Fruit fly (Drosophila melanogaster): ENCODE results near the gene CG13857.

CG13857 gene

DNA sequence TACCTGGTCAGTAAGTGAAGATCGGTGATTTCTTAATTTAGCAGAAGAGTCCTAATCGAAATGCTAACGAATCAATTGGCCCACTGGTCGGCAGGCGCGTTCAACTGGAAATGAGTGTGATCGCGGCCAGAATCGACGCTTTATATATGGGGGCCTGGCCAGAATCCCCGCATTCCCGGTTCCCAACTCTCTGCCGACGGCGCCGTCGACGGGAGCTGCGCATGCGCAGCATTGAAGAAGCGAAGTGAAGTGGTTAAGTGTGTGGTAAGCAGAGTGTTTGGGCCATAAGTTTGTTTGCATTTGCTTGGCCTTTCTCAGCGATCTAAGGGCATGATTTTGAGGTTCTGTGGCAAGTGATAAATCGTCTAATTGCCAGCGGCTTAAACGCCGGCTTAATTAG lies at the start of gene CG13857:
CG13857 (minus strand) TSS at position 101 of the 400 bp plus-strand sequence.
- no peak for TF ChIP-seq CG17801 (GFP tag; optimal IDR thresholded peaks at IDR 0.05; ENCODE audit: partially characterized antibody)

dm6 chr3R:22438301-22438700 lies 44.4 kb upstream of the CG13857 start:
- TF ChIP-seq CG17801 (GFP tag; optimal IDR thresholded peaks at IDR 0.05; ENCODE audit: partially characterized antibody): no peak

dm6 chr3R:22436050-22436449 lies 42.1 kb upstream of the CG13857 start, which contains the start of gene CG13847:
Gene CG13847 (minus strand): TSS chr3R:22436150.
- no peak for TF ChIP-seq CG17801 (GFP tag; optimal IDR thresholded peaks at IDR 0.05; ENCODE audit: partially characterized antibody)

DNA sequence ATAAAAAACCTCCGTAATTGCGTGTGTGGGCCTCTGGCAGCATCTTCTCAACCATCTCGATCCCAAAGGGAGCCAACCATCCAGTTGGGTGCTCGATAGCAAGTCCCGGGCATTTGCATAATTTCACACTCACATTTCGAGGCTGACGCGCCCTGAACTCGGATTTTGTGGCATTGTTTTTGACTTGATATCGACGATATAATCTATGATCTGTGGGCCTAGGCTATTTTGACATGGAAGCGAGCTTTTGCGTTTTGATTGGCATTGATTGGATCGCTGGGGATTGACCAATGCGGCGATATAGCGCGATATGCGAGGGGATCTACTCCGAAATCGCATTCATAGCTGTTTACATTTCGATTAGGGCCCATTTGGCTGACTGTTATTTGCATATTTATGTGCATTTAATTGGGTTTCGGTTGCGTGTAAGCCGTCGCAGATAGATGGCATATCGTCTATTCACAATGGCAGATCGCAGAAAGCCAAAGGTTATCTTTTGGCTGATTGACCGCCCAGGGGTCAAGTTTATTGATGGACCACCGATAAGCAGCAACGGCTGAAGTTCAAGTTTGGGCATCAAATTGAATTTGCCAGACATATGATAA lies 38.4 kb upstream of the CG13857 start:
- no peak for TF ChIP-seq CG17801 (GFP tag; optimal IDR thresholded peaks at IDR 0.05; ENCODE audit: partially characterized antibody)

DNA sequence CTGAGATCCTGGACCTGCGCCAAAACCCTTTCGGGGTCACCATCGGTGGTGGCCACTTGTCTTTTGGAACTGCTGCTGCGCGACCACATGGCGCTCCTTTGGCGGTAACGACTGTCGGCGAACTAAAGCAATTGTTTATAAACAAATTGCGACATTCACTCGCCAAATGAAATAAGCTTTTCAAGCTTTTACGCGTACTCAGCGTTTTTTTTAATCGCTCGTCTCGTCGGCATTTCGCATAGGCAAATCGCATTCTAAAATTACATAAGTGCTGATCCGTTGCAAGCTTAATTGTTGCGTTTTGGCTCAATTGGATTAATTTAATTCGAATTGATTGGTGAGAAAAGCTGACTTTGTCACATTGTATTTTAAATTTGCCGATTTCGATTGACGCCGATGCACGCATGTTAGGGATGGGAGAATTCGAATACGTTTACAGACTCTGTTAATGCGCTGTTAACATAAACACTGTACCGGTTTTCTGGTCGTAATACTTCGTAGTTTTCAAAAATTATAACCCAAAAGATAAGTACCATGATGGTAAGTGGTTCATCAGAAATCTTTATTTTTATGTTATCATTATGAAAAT lies 30.8 kb upstream of the CG13857 start, which contains the start of gene pinta:
pinta (minus strand) TSS at position 328 of the 589 bp plus-strand sequence.
- peak; percentile 57 for TF ChIP-seq CG17801 (GFP tag; optimal IDR thresholded peaks at IDR 0.05; ENCODE audit: partially characterized antibody)

dm6 chr3R:22423996-22424395 lies 30.1 kb upstream of the CG13857 start:
- no peak for TF ChIP-seq CG17801 (GFP tag; optimal IDR thresholded peaks at IDR 0.05; ENCODE audit: partially characterized antibody)

- TF ChIP-seq CG17801 (GFP tag; optimal IDR thresholded peaks at IDR 0.05; ENCODE audit: partially characterized antibody): peak; percentile 67
Observed at dm6 chr3R:22421618-22422017, 27.7 kb upstream of the CG13857 start.

dm6 chr3R:22420911-22421310 lies 27.0 kb upstream of the CG13857 start, which contains the start of the genes Nop56 and mats:
Gene Nop56 (minus strand): TSS chr3R:22421068.
Gene mats (plus strand): TSS chr3R:22421161.
- peak; percentile 59 for TF ChIP-seq CG17801 (GFP tag; optimal IDR thresholded peaks at IDR 0.05; ENCODE audit: partially characterized antibody)

dm6 chr3R:22411879-22412587 lies 18.1 kb upstream of the CG13857 start:
- TF ChIP-seq CG17801 (GFP tag; optimal IDR thresholded peaks at IDR 0.05; ENCODE audit: partially characterized antibody): no peak

- TF ChIP-seq CG17801 (GFP tag; optimal IDR thresholded peaks at IDR 0.05; ENCODE audit: partially characterized antibody): peak; percentile 50
Observed at dm6 chr3R:22410537-22411360, 16.8 kb upstream of the CG13857 start, which contains the start of the genes CG13850 and lqfR. Gene CG13850 (minus strand): TSS chr3R:22410915. Gene lqfR (plus strand): TSS chr3R:22411301.

- TF ChIP-seq CG17801 (GFP tag; optimal IDR thresholded peaks at IDR 0.05; ENCODE audit: partially characterized antibody): no peak
Observed at dm6 chr3R:22405639-22406038, 11.7 kb upstream of the CG13857 start, which contains the start of gene CG13855. Gene CG13855 (plus strand): TSS chr3R:22405939.

DNA sequence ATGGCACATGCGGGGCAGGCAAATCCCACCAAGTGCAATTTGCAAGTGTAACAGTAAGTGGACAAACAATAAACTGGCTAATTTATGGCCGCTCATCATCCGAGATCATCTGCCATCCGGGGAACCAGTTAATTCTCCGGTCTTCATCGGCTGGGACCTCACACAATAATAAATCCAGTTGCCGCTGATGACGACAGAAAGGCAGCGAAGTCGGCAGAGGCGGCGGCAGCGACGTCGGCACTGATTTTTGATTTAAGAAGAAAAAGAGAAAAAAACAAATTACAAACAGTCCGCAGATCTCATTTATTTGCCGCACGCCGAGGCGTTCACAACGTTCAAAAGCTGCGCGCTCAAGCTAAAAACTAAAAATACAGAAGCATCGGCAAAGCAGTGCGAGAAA lies 8.5 kb upstream of the CG13857 start, which contains the start of gene CG13856:
CG13856 (plus strand) TSS at position 301 of the 400 bp plus-strand sequence.
- no peak for TF ChIP-seq CG17801 (GFP tag; optimal IDR thresholded peaks at IDR 0.05; ENCODE audit: partially characterized antibody)

DNA sequence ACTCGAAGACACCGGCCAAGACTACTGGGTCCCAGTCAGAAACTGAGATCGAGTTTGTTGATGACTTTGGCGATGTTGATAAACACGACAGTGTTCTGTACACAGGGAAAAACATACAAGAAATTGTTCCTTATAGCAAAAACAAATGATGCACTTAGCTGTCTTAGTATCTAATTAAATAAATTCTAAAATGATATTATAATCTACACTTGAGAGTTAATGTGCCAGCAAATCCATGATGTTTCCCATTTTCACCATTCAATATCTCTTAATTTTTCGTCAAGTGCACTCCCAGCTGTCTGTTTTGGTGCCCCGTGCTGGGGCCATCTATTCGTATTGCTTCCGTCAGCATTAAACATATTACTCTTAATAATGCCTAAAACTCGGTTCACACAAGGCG lies 6.3 kb upstream of the CG13857 start:
- TF ChIP-seq CG17801 (GFP tag; optimal IDR thresholded peaks at IDR 0.05; ENCODE audit: partially characterized antibody): no peak

dm6 chr3R:22397068-22397700 lies 3.3 kb upstream of the CG13857 start:
- no peak for TF ChIP-seq CG17801 (GFP tag; optimal IDR thresholded peaks at IDR 0.05; ENCODE audit: partially characterized antibody)

All from ovary, adult (tissue).